4 fruit fly cellular contexts compared by ENCODE assay signal in genomic region chr3R:21624352-21624954, dm6.
TF ChIP-seq lines count a peak whose summit lies in the region.

No protein-coding gene starts in this region.

- no peak for TF ChIP-seq CTCF in whole organism, embryonic (GFP tag; optimal IDR thresholded peaks at IDR 0.05; lab: Kevin White, UChicago)

TF ChIP-seq in whole organism, adult, 20 proteins besides CTCF, POLR2A, EP300 and RAD21:
- TF ChIP-seq tj (GFP tag; optimal IDR thresholded peaks at IDR 0.05; lab: Kevin White, UChicago), result peak; percentile 1
- TF ChIP-seq Hr96 (GFP tag; optimal IDR thresholded peaks at IDR 0.05; lab: Kevin White, UChicago), result no peak
- no peak for TF ChIP-seq pad (GFP tag; optimal IDR thresholded peaks at IDR 0.05; lab: Kevin White, UChicago)
TF ChIP-seq in whole organism, adult: peak in this region for 1.

TF ChIP-seq in whole organism, embryonic, 481 proteins besides CTCF, POLR2A, EP300 and RAD21:
- TF ChIP-seq twi (tag; optimal IDR thresholded peaks at IDR 0.05; lab: Kevin White, UChicago) (no peak), Deaf1 (tag; optimal IDR thresholded peaks at IDR 0.05; lab: Kevin White, UChicago) (peak; percentile 65), so (GFP tag; IDR thresholded peaks at IDR 0.05; lab: Robert Waterston, UW) (peak; percentile 62; the same call in 1 of the 3 replicates), Hr78 (GFP tag; optimal IDR thresholded peaks at IDR 0.05; lab: Kevin White, UChicago) (peak in 1 of 2 experiments; percentile 38), sens (GFP tag; lab: Kevin White, UChicago) (peak; percentile 39), CG42726 (GFP tag; IDR thresholded peaks at IDR 0.05; lab: Robert Waterston, UW; ENCODE audit: partially characterized antibody) (no peak), CG8388 (GFP tag; optimal IDR thresholded peaks at IDR 0.05; lab: Kevin White, UChicago) (no peak), CG10543 (GFP tag; optimal IDR thresholded peaks at IDR 0.05; lab: Kevin White, UChicago) (peak; percentile 80), CG6175 (GFP tag; IDR thresholded peaks at IDR 0.05; lab: Robert Waterston, UW) (peak; percentile 81; the same call in 2 of the 3 replicates), Med (GFP tag; lab: Kevin White, UChicago) (peak; percentile 64), MBD-R2 (GFP tag; IDR thresholded peaks at IDR 0.05; lab: Robert Waterston, UW) (no peak), CG17385 (GFP tag; optimal IDR thresholded peaks at IDR 0.05; lab: Kevin White, UChicago) (peak; percentile 57), NC2α (GFP tag; optimal IDR thresholded peaks at IDR 0.05; lab: Kevin White, UChicago) (no peak), crol (GFP tag; IDR thresholded peaks at IDR 0.05; lab: Robert Waterston, UW) (peak; percentile 13; the same call in 1 of the 2 replicates), chinmo (GFP tag; IDR thresholded peaks at IDR 0.05; lab: Robert Waterston, UW; ENCODE audit: partially characterized antibody) (0 out of 4 replicates have a peak, but pooled peaks have one; percentile 78), dmrt99B (tag; optimal IDR thresholded peaks at IDR 0.05; lab: Kevin White, UChicago) (no peak), CG12769 (tag; optimal IDR thresholded peaks at IDR 0.05; lab: Kevin White, UChicago) (peak; percentile 37), CG12155 (GFP tag; optimal IDR thresholded peaks at IDR 0.05; lab: Kevin White, UChicago) (no peak), br (optimal IDR thresholded peaks at IDR 0.05; lab: Kevin White, UChicago) (no peak), schlank (tag; optimal IDR thresholded peaks at IDR 0.05; lab: Kevin White, UChicago) (no peak), sd (tag; optimal IDR thresholded peaks at IDR 0.05; lab: Kevin White, UChicago) (peak; percentile 88), abd-A (tag; optimal IDR thresholded peaks at IDR 0.05; lab: Kevin White, UChicago) (peak; percentile 45), ftz-f1 (GFP tag; optimal IDR thresholded peaks at IDR 0.05; lab: Kevin White, UChicago) (peak; percentile 78), amos (GFP tag; IDR thresholded peaks at IDR 0.05; lab: Robert Waterston, UW; ENCODE audit: partially characterized antibody) (0 out of 2 replicates have a peak, but pooled peaks have one; percentile 12)
TF ChIP-seq in whole organism, embryonic: peak in this region for 15.

TF ChIP-seq in whole organism, prepupa, 60 proteins besides CTCF, POLR2A, EP300 and RAD21:
- TF ChIP-seq spab (GFP tag; optimal IDR thresholded peaks at IDR 0.05; lab: Kevin White, UChicago), result no peak
- no peak for TF ChIP-seq CG11294 (GFP tag; IDR thresholded peaks at IDR 0.05; lab: Robert Waterston, UW)
- peak; percentile 12 for TF ChIP-seq Eip78C (GFP tag; lab: Kevin White, UChicago)
- TF ChIP-seq svp (GFP tag; lab: Kevin White, UChicago), result peak; percentile 18

TF ChIP-seq in whole organism, pupa, 21 proteins besides CTCF, POLR2A, EP300 and RAD21:
- TF ChIP-seq EcR (GFP tag; optimal IDR thresholded peaks at IDR 0.05; lab: Kevin White, UChicago) (peak; percentile 50), Pif1A (GFP tag; optimal IDR thresholded peaks at IDR 0.05; lab: Kevin White, UChicago) (no peak), CG14655 (GFP tag; optimal IDR thresholded peaks at IDR 0.05; lab: Kevin White, UChicago) (no peak), Snoo (tag; optimal IDR thresholded peaks at IDR 0.05; lab: Kevin White, UChicago) (no peak)
